Fruit fly (Drosophila melanogaster): Measurements from ENCODE around the gene Pitslre.

Gene Pitslre

DNA sequence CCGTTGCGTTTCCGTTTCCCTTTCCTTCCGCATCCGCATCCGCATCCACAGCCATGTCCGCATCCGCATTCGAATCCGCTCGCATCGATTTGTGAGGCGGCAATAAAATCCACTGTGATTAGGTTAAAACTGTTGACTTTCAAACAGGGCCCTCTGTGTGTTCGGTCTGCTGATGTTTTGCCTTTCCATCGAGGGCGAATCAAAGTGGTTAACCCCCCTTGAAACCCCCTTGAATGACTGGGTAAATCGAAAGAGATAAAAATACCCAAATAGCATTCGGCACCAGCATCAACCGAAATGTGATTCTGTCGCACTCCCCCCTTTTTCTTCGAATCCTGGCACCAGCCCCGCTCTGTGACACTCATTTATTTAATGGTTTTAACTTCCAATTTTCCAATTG, 18.4 kb upstream of the Pitslre start:
- TF ChIP-seq CG13894 (tag; optimal IDR thresholded peaks at IDR 0.05) (peak; percentile 68), CG8944 (GFP tag; optimal IDR thresholded peaks at IDR 0.05) (no peak), CG13775 (GFP tag; optimal IDR thresholded peaks at IDR 0.05) (peak; percentile 68), Dll (GFP tag; IDR thresholded peaks at IDR 0.05; ENCODE audit: partially characterized antibody) (no peak), HLH54F (GFP tag; optimal IDR thresholded peaks at IDR 0.05) (no peak), Med (GFP tag) (peak; percentile 49), CG3065 (GFP tag; optimal IDR thresholded peaks at IDR 0.05) (no peak), CG11456 (GFP tag; IDR thresholded peaks at IDR 0.05) (no peak), CG13287 (GFP tag; IDR thresholded peaks at IDR 0.05; ENCODE audit: partially characterized antibody) (no peak), onecut (GFP tag; IDR thresholded peaks at IDR 0.05) (peak; percentile 35; the same call in 1 of the 2 replicates), abd-A (tag; optimal IDR thresholded peaks at IDR 0.05) (peak; percentile 80)

DNA sequence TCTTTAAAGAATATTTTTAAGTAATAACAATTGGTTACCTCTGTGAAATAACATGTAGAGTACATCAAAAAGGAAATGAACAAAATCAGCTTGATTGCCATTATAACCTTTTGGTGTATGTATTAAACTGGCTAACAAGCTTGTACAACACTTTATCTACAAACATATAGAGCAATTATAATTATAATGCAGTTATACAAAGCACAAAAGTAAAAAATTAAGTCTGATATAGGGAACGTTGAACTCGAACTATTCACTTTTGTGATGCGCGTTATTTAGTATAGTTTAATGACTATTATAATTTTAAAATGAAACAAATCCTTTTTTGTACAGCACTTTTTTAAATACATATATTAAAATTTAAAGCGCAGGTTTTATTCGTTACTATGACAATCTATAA, 15.7 kb upstream of the Pitslre start, which contains the start of gene CG33912:
Gene CG33912, minus strand, starts transcription at position 101 of the 400 bp plus-strand sequence.
- TF ChIP-seq Sin3A (optimal IDR thresholded peaks at IDR 0.05) (no peak), CG11560 (tag; IDR thresholded peaks at IDR 0.05) (no peak), tll (GFP tag; optimal IDR thresholded peaks at IDR 0.05) (no peak), ranshi (GFP tag; IDR thresholded peaks at IDR 0.05) (no peak), Adf1 (GFP tag; IDR thresholded peaks at IDR 0.05) (no peak), Nf-YB (GFP tag; optimal IDR thresholded peaks at IDR 0.05) (no peak), CG8388 (GFP tag; optimal IDR thresholded peaks at IDR 0.05) (no peak), Usf (GFP tag; optimal IDR thresholded peaks at IDR 0.05) (no peak), insv (GFP tag; optimal IDR thresholded peaks at IDR 0.05) (no peak), CG4854 (GFP tag; optimal IDR thresholded peaks at IDR 0.05) (no peak), luna (GFP tag; optimal IDR thresholded peaks at IDR 0.05) (no peak), NfI (GFP tag; optimal IDR thresholded peaks at IDR 0.05) (no peak), CG16779 (GFP tag; IDR thresholded peaks at IDR 0.05) (no peak), Nf-YA (GFP tag; IDR thresholded peaks at IDR 0.05) (no peak), dan (GFP tag; IDR thresholded peaks at IDR 0.05) (no peak), E2f2 (GFP tag; IDR thresholded peaks at IDR 0.05) (no peak)

DNA sequence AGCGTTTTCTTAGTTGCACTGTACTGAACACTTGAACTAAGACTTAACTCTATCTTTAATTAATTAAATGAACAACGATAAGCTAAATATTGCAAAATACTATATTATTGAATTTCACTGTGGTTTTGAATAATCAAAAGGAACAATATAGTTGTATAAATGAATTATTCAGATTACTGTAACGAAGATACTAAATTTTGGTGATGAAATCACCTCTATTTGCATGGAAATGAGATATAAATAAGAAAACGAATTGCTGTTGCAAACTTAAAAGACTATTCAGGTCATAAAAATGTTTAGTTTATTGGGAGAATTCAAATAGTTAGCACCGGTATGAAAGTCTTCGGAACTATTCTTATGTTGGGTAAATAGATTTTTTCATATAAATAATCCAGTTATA, 12.7 kb upstream of the Pitslre start, which contains the start of gene CG43251:
Gene CG43251, plus strand, starts transcription at position 301 of the 400 bp plus-strand sequence.
- TF ChIP-seq CG6854 (GFP tag; optimal IDR thresholded peaks at IDR 0.05) (no peak), cg (GFP tag; optimal IDR thresholded peaks at IDR 0.05) (no peak), Xbp1 (GFP tag; optimal IDR thresholded peaks at IDR 0.05) (no peak), grau (tag; optimal IDR thresholded peaks at IDR 0.05) (no peak), stwl (tag; optimal IDR thresholded peaks at IDR 0.05) (no peak), Dref (GFP tag; IDR thresholded peaks at IDR 0.05) (no peak), Scr (GFP tag; IDR thresholded peaks at IDR 0.05; ENCODE audit: partially characterized antibody) (no peak), pum (GFP tag; optimal IDR thresholded peaks at IDR 0.05) (no peak), Nf-YB (GFP tag; optimal IDR thresholded peaks at IDR 0.05) (no peak), Sox100B (GFP tag; optimal IDR thresholded peaks at IDR 0.05) (no peak), Six4 (GFP tag; optimal IDR thresholded peaks at IDR 0.05) (no peak), CHES-1-like (GFP tag; optimal IDR thresholded peaks at IDR 0.05) (no peak), jing (GFP tag; optimal IDR thresholded peaks at IDR 0.05) (no peak), Spps (tag; optimal IDR thresholded peaks at IDR 0.05) (no peak)

All from whole organism, embryonic.